Fruit fly (Drosophila melanogaster) whole organism, wandering third instar larva: ENCODE results near the gene Pex2.

Experiments
- Abd-B ChIP-seq: fragments of >200 bp; optimal IDR thresholded peaks from 2 replicates; lab custom pipeline; 2017; ENCODE audit warnings: missing biosample characterization, missing genetic modification characterization
- CG32264 ChIP-seq: fragments of 200-800 bp; sonication (Bioruptor generic); optimal IDR thresholded peaks from 2 replicates; lab custom pipeline; 2016; ENCODE audit warnings: missing biosample characterization, missing genetic modification characterization
- CG9705 ChIP-seq: fragments of 200-800 bp; sonication (Bioruptor generic); optimal IDR thresholded peaks from 2 replicates; lab custom pipeline; 2018; ENCODE audit warnings: missing biosample characterization, mild to moderate bottlenecking, missing genetic modification characterization
- CrebA ChIP-seq: fragments of 200-800 bp; sonication (Bioruptor generic); optimal IDR thresholded peaks from 2 replicates; lab custom pipeline; 2016; ENCODE audit warnings: missing biosample characterization, mild to moderate bottlenecking, missing genetic modification characterization, borderline replicate concordance
- Dfd ChIP-seq: fragments of >200 bp; optimal IDR thresholded peaks from 2 replicates; lab custom pipeline; 2017; ENCODE audit warnings: missing biosample characterization, missing genetic modification characterization
- GATAd ChIP-seq: sonication (Bioruptor generic); optimal IDR thresholded peaks from 2 replicates; lab custom pipeline; 2016; ENCODE audit warnings: missing biosample characterization, missing genetic modification characterization
- HLH106 ChIP-seq: fragments of 200-800 bp; optimal IDR thresholded peaks from 3 replicates; lab custom pipeline; 2019; ENCODE audit warnings: missing biosample characterization, mild to moderate bottlenecking, missing genetic modification characterization, moderate library complexity
- Hnf4 ChIP-seq: fragments of 200-800 bp; sonication (Bioruptor generic); optimal IDR thresholded peaks from 2 replicates; lab custom pipeline; 2016; ENCODE audit warnings: missing biosample characterization, mild to moderate bottlenecking, missing genetic modification characterization
- Hr78 ChIP-seq: fragments of >200 bp; optimal IDR thresholded peaks from 2 replicates; lab custom pipeline; 2017; ENCODE audit warnings: missing biosample characterization, missing genetic modification characterization
- Hr83 ChIP-seq: fragments of 200-300 bp; sonication (Bioruptor generic); optimal IDR thresholded peaks from 2 replicates; lab custom pipeline; 2016; ENCODE audit warnings: missing biosample characterization, mild to moderate bottlenecking, missing genetic modification characterization, moderate library complexity; ENCODE audit not compliant: poor library complexity, severe bottlenecking
- Jra ChIP-seq: sonication (Bioruptor generic); optimal IDR thresholded peaks from 2 replicates; lab custom pipeline; 2016; ENCODE audit warnings: missing biosample characterization, missing genetic modification characterization
- Mio ChIP-seq: sonication (Bioruptor generic); optimal IDR thresholded peaks from 2 replicates; lab custom pipeline; 2016; ENCODE audit warnings: missing biosample characterization, missing genetic modification characterization
- Myc ChIP-seq: fragments of >200 bp; optimal IDR thresholded peaks from 2 replicates; lab custom pipeline; 2017
- N ChIP-seq: fragments of >200 bp; optimal IDR thresholded peaks from 2 replicates; lab custom pipeline; 2018; ENCODE audit warnings: missing biosample characterization, missing external identifiers, missing genetic modification characterization
- OdsH ChIP-seq: fragments of 200-800 bp; sonication (Bioruptor generic); optimal IDR thresholded peaks from 2 replicates; lab custom pipeline; 2016; ENCODE audit warnings: missing biosample characterization, mild to moderate bottlenecking, missing genetic modification characterization
- Rel ChIP-seq, 2 experiments: fragments of 200-800 bp; sonication (Bioruptor generic) in 1 of 2; optimal IDR thresholded peaks; 2 replicates in 1 of 2; 3 replicates in 1 of 2; lab custom pipeline; 2016 to 2019; ENCODE audit warnings: mild to moderate bottlenecking in 2 of 2, missing biosample characterization in 2 of 2, missing genetic modification characterization in 2 of 2, moderate library complexity in 1 of 2
- Sp1 ChIP-seq: fragments of 200-800 bp; sonication (Bioruptor generic); optimal IDR thresholded peaks from 3 replicates; lab custom pipeline; 2019; ENCODE audit warnings: missing biosample characterization, mild to moderate bottlenecking, missing genetic modification characterization, moderate library complexity
- Vsx2 ChIP-seq: fragments of 200-300, 225-300 bp; sonication (Bioruptor generic); optimal IDR thresholded peaks from 2 replicates; lab custom pipeline; 2018; ENCODE audit warnings: missing biosample characterization, missing genetic modification characterization; ENCODE audit not compliant: partially characterized antibody
- br ChIP-seq: fragments of 200-800 bp; sonication (Bioruptor generic); optimal IDR thresholded peaks from 2 replicates; lab custom pipeline; 2016; ENCODE audit warnings: missing biosample characterization, missing genetic modification characterization
- brk ChIP-seq: fragments of 200-800 bp; sonication (Bioruptor generic); optimal IDR thresholded peaks from 2 replicates; lab custom pipeline; 2016; ENCODE audit warnings: missing biosample characterization, mild to moderate bottlenecking, missing genetic modification characterization
- dl ChIP-seq, 2 experiments: fragments of 175-275, 200-275 bp in 1 of 2; fragments of 200-275 bp in 1 of 2; sonication (Bioruptor generic); optimal IDR thresholded peaks; lab custom pipeline; 2018; ENCODE audit warnings: mild to moderate bottlenecking in 2 of 2, missing biosample characterization in 2 of 2, missing genetic modification characterization in 2 of 2, moderate library complexity in 2 of 2; ENCODE audit not compliant: partially characterized antibody in 2 of 2, insufficient read depth in 1 of 2
- dmrt93B ChIP-seq: fragments of 200-800 bp; sonication (Bioruptor generic); optimal IDR thresholded peaks from 2 replicates; lab custom pipeline; 2018; ENCODE audit warnings: missing biosample characterization, mild to moderate bottlenecking, missing genetic modification characterization
- dsf ChIP-seq: sonication (Bioruptor generic); optimal IDR thresholded peaks from 2 replicates; lab custom pipeline; 2016; ENCODE audit warnings: missing biosample characterization, missing genetic modification characterization, borderline replicate concordance
- ey ChIP-seq: fragments of 200-800 bp; sonication (Bioruptor generic); optimal IDR thresholded peaks from 2 replicates; lab custom pipeline; 2016; ENCODE audit warnings: missing biosample characterization, missing genetic modification characterization
- foxo ChIP-seq, 2 experiments: fragments of 200-800 bp; sonication (Bioruptor generic); optimal IDR thresholded peaks; 2 replicates in 1 of 2; 3 replicates in 1 of 2; lab custom pipeline; 2016 to 2017; ENCODE audit warnings: missing biosample characterization in 2 of 2, missing genetic modification characterization in 2 of 2
- fru ChIP-seq: fragments of 200-800 bp; sonication (Bioruptor generic); optimal IDR thresholded peaks from 3 replicates; lab custom pipeline; 2016; ENCODE audit warnings: missing biosample characterization, mild to moderate bottlenecking, missing genetic modification characterization
- h ChIP-seq: fragments of 200-800 bp; sonication (Bioruptor generic); optimal IDR thresholded peaks from 3 replicates; lab custom pipeline; 2016; ENCODE audit warnings: missing biosample characterization, mild to moderate bottlenecking, missing genetic modification characterization
- jim ChIP-seq: fragments of 175-275, 200-325 bp; sonication (Bioruptor generic); optimal IDR thresholded peaks from 2 replicates; lab custom pipeline; 2016; ENCODE audit warnings: missing biosample characterization, mild to moderate bottlenecking, missing genetic modification characterization
- lola ChIP-seq: fragments of >200 bp; optimal IDR thresholded peaks from 2 replicates; lab custom pipeline; 2017; ENCODE audit warnings: missing biosample characterization, missing genetic modification characterization
- pan ChIP-seq: fragments of >200 bp; optimal IDR thresholded peaks from 2 replicates; lab custom pipeline; 2017
- psq ChIP-seq: fragments of 200-800 bp; sonication (Bioruptor generic); optimal IDR thresholded peaks from 3 replicates; lab custom pipeline; 2017; ENCODE audit warnings: missing biosample characterization, mild to moderate bottlenecking, missing genetic modification characterization, moderate library complexity
- sage ChIP-seq: fragments of 200-800 bp; sonication (Bioruptor generic); optimal IDR thresholded peaks from 2 replicates; lab custom pipeline; 2016; ENCODE audit warnings: missing biosample characterization, mild to moderate bottlenecking, missing genetic modification characterization
- sv ChIP-seq: fragments of 200-800 bp; sonication (Bioruptor generic); optimal IDR thresholded peaks from 3 replicates; lab custom pipeline; 2016; ENCODE audit warnings: missing biosample characterization, missing genetic modification characterization
- tai ChIP-seq: sonication (Bioruptor generic); optimal IDR thresholded peaks from 2 replicates; lab custom pipeline; 2016; ENCODE audit warnings: missing biosample characterization, missing genetic modification characterization
- usp ChIP-seq: fragments of >200 bp; optimal IDR thresholded peaks from 2 replicates; lab custom pipeline; 2017; ENCODE audit warnings: missing biosample characterization, missing genetic modification characterization
- woc ChIP-seq: sonication (Bioruptor generic); optimal IDR thresholded peaks from 2 replicates; lab custom pipeline; 2016; ENCODE audit warnings: missing biosample characterization, mild to moderate bottlenecking, missing genetic modification characterization

The Pex2 gene

dm6 chr3L:8295227-8295626, 43.6 kb upstream of the Pex2 start, which contains the start of gene CG7201:
Gene CG7201 (minus strand): TSS chr3L:8295327.
- TF ChIP-seq pan (lab: Kevin White, UChicago) (no peak), Rel (GFP tag; optimal IDR thresholded peaks at IDR 0.05; lab: Kevin White, UChicago) (no peak), Rel (tag; optimal IDR thresholded peaks at IDR 0.05; lab: Kevin White, UChicago) (peak; percentile 1), Abd-B (GFP tag; lab: Kevin White, UChicago) (no peak), br (GFP tag; lab: Kevin White, UChicago) (no peak), Hnf4 (GFP tag; lab: Kevin White, UChicago) (no peak), usp (GFP tag; lab: Kevin White, UChicago) (no peak)

DNA sequence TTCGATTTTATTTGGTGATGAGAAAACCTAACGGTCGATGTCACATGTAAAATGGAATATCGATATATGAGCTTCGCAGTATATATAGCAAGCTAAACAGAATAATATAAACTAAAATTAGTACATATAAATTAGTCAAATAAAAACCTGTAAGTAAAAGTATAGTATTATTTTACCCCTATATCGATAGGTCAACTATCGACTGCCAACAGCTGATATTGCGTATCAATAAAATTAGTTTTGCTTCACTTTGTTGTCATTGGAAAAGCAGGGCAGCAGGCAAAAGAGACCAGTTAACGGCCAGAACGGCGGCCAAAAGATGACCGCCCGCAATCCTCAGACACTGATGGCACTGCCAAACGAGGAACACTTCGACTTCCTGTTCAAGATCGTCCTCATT, 41.9 kb upstream of the Pex2 start, which contains the start of gene Rab19:
Rab19 (plus strand) TSS at position 78 of the 400 bp plus-strand sequence.
- TF ChIP-seq Hr78 (GFP tag; lab: Kevin White, UChicago), result peak; percentile 40
- TF ChIP-seq brk, result peak; percentile 18
- TF ChIP-seq Hnf4 (GFP tag; lab: Kevin White, UChicago), result no peak
- TF ChIP-seq, all 38 proteins: peak for 2

DNA sequence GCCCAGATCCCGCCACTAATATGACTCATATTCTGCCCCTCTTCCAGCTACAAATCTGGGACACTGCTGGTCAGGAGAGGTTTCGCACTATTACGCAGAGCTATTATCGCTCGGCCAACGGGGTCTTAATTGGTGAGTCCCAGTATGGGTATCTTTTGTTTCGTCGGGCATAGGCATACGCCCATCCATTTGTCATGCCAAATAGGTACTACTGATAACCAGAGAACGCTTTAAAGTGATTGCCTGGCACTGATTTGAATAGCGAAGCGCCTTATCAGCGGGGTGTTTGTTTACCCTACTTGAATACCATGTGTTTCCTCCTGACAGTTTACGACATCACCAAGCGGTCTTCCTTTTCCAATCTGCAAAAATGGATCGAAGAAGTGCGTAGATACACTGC, 41.4 kb upstream of the Pex2 start:
- TF ChIP-seq lola (GFP tag; lab: Kevin White, UChicago) (no peak), N (GFP tag; lab: Kevin White, UChicago) (no peak), usp (GFP tag; lab: Kevin White, UChicago) (no peak), brk (no peak), sv (GFP tag; lab: Kevin White, UChicago) (no peak), dmrt93B (no peak), Rel (GFP tag; optimal IDR thresholded peaks at IDR 0.05; lab: Kevin White, UChicago) (no peak), Rel (tag; optimal IDR thresholded peaks at IDR 0.05; lab: Kevin White, UChicago) (peak; percentile 82), tai (GFP tag; lab: Kevin White, UChicago) (no peak), OdsH (GFP tag; lab: Kevin White, UChicago) (no peak), Dfd (GFP tag; lab: Kevin White, UChicago) (no peak), Jra (peak; percentile 5), CG32264 (GFP tag; lab: Kevin White, UChicago) (no peak), sage (GFP tag; lab: Kevin White, UChicago) (no peak), ey (GFP tag; lab: Kevin White, UChicago) (no peak), HLH106 (tag; lab: Kevin White, UChicago) (no peak), GATAd (GFP tag; lab: Kevin White, UChicago) (no peak), psq (GFP tag; lab: Kevin White, UChicago) (no peak)

dm6 chr3L:8299224-8300130, 39.4 kb upstream of the Pex2 start, which contains the start of the genes Arl5 and CG13671:
Gene Arl5 (minus strand): TSS chr3L:8299839.
Gene CG13671 (plus strand): TSS chr3L:8300064.
- TF ChIP-seq dsf (GFP tag; lab: Kevin White, UChicago) (peak; percentile 79), CrebA (GFP tag; lab: Kevin White, UChicago) (no peak), foxo (GFP tag; optimal IDR thresholded peaks at IDR 0.05; lab: Kevin White, UChicago) (peak in 1 of 2 experiments; percentile 93), brk (peak; percentile 89), Jra (peak; percentile 88), tai (GFP tag; lab: Kevin White, UChicago) (no peak), lola (GFP tag; lab: Kevin White, UChicago) (no peak), OdsH (GFP tag; lab: Kevin White, UChicago) (peak; percentile 84), pan (lab: Kevin White, UChicago) (no peak), Vsx2 (GFP tag; lab: Kevin White, UChicago) (peak; percentile 97), Dfd (GFP tag; lab: Kevin White, UChicago) (no peak), sv (GFP tag; lab: Kevin White, UChicago) (peak; percentile 80), dl (GFP tag; optimal IDR thresholded peaks at IDR 0.05; lab: Kevin White, UChicago; ENCODE audit: insufficient read depth in 1 of 2, partially characterized antibody in 2 of 2) (no peak), dmrt93B (no peak), jim (GFP tag; lab: Kevin White, UChicago) (no peak), HLH106 (tag; lab: Kevin White, UChicago) (peak; percentile 59), h (GFP tag; lab: Kevin White, UChicago) (peak; percentile 85), Abd-B (GFP tag; lab: Kevin White, UChicago) (no peak), ey (GFP tag; lab: Kevin White, UChicago) (peak; percentile 63), sage (GFP tag; lab: Kevin White, UChicago) (no peak), Hnf4 (GFP tag; lab: Kevin White, UChicago) (peak; percentile 89), usp (GFP tag; lab: Kevin White, UChicago) (no peak), N (GFP tag; lab: Kevin White, UChicago) (no peak), psq (GFP tag; lab: Kevin White, UChicago) (peak; percentile 82), Sp1 (GFP tag; lab: Kevin White, UChicago) (peak; percentile 55), CG32264 (GFP tag; lab: Kevin White, UChicago) (no peak), br (GFP tag; lab: Kevin White, UChicago) (peak; percentile 69), Hr78 (GFP tag; lab: Kevin White, UChicago) (no peak), fru (GFP tag; lab: Kevin White, UChicago) (peak; percentile 86), Hr83 (GFP tag; lab: Kevin White, UChicago) (peak; percentile 30), Myc (lab: Kevin White, UChicago) (no peak), Rel (GFP tag; optimal IDR thresholded peaks at IDR 0.05; lab: Kevin White, UChicago) (no peak), Rel (tag; optimal IDR thresholded peaks at IDR 0.05; lab: Kevin White, UChicago) (peak; percentile 55), Mio (GFP tag; lab: Kevin White, UChicago) (no peak), GATAd (GFP tag; lab: Kevin White, UChicago) (peak; percentile 47), woc (GFP tag; lab: Kevin White, UChicago) (no peak), CG9705 (GFP tag; lab: Kevin White, UChicago) (no peak)
